Worm (Caenorhabditis elegans): Measurements from ENCODE around the gene nlp-26.

Gene nlp-26

ce11 chrV:19611675-19612345, 1.5 kb upstream of the nlp-26 start:
- no peak for TF ChIP-seq hmg-20 (GFP tag; IDR thresholded peaks at IDR 0.05)
- no peak for TF ChIP-seq F57A8.1 (GFP tag; optimal IDR thresholded peaks at IDR 0.05)
- no peak for TF ChIP-seq egrh-3 (GFP tag; IDR thresholded peaks at IDR 0.05)
- TF ChIP-seq ceh-100 (GFP tag; IDR thresholded peaks at IDR 0.05), result no peak
- TF ChIP-seq ztf-3 (GFP tag; optimal IDR thresholded peaks at IDR 0.05), result no peak
- TF ChIP-seq F37B4.10 (GFP tag; IDR thresholded peaks at IDR 0.05), result no peak
- no peak for TF ChIP-seq D2030.7 (GFP tag; IDR thresholded peaks at IDR 0.05)
- no peak for TF ChIP-seq snpc-1.1 (tag; optimal IDR thresholded peaks at IDR 0.05; ENCODE audit: insufficient read depth)
- TF ChIP-seq ceh-91 (GFP tag; IDR thresholded peaks at IDR 0.05), result no peak
- no peak for TF ChIP-seq F10E7.11 (tag; optimal IDR thresholded peaks at IDR 0.05)
- no peak for TF ChIP-seq hrde-1 (tag; optimal IDR thresholded peaks at IDR 0.05; ENCODE audit: borderline replicate concordance)
- TF ChIP-seq zim-3 (tag; optimal IDR thresholded peaks at IDR 0.05), result no peak
- no peak for TF ChIP-seq tlf-1 (GFP tag; optimal IDR thresholded peaks at IDR 0.05)
- TF ChIP-seq hlh-12 (tag; optimal IDR thresholded peaks at IDR 0.05), result no peak
- no peak for TF ChIP-seq lin-54 (GFP tag; optimal IDR thresholded peaks at IDR 0.05)
- TF ChIP-seq ceh-79 (tag; optimal IDR thresholded peaks at IDR 0.05), result no peak
- TF ChIP-seq somi-1 (GFP tag; optimal IDR thresholded peaks at IDR 0.05), result peak; percentile 5
- no peak for TF ChIP-seq ztf-28 (GFP tag; IDR thresholded peaks at IDR 0.05)
- TF ChIP-seq tbp1 (GFP tag; optimal IDR thresholded peaks at IDR 0.05), result no peak
- TF ChIP-seq ceh-58 (GFP tag; IDR thresholded peaks at IDR 0.05), result no peak
- no peak for TF ChIP-seq him-1 (tag; optimal IDR thresholded peaks at IDR 0.05)
- no peak for TF ChIP-seq lsl-1 (GFP tag; optimal IDR thresholded peaks at IDR 0.05)
- peak; percentile 49; the same call in 1 of the 2 replicates for TF ChIP-seq madf-3 (GFP tag; IDR thresholded peaks at IDR 0.05)
- no peak for TF ChIP-seq ama-1 (optimal IDR thresholded peaks at IDR 0.05)
- TF ChIP-seq ama-1 (GFP tag; optimal IDR thresholded peaks at IDR 0.05), result no peak
- TF ChIP-seq lin-40 (tag; optimal IDR thresholded peaks at IDR 0.05), result peak; percentile 19
- TF ChIP-seq Y67H2A.10 (GFP tag; conservative IDR thresholded peaks at IDR 0.05), result no peak
- TF ChIP-seq aptf-2 (GFP tag; conservative IDR thresholded peaks at IDR 0.05), result no peak
- no peak for TF ChIP-seq B0035.1 (tag; optimal IDR thresholded peaks at IDR 0.05)
- TF ChIP-seq cebp-2 (GFP tag; IDR thresholded peaks at IDR 0.05), result no peak
- no peak for TF ChIP-seq Y53G8AR.9 (GFP tag; conservative IDR thresholded peaks at IDR 0.05)
- TF ChIP-seq efl-1 (GFP tag; optimal IDR thresholded peaks at IDR 0.05), result no peak
- TF ChIP-seq B0261.1 (tag; optimal IDR thresholded peaks at IDR 0.05), result no peak
- TF ChIP-seq ZK185.1 (tag; optimal IDR thresholded peaks at IDR 0.05; ENCODE audit: poor library complexity, severe bottlenecking), result no peak
- TF ChIP-seq Y56A3A.18 (GFP tag; IDR thresholded peaks at IDR 0.05), result no peak
- 0 out of 2 replicates have a peak, but pooled peaks have one; percentile 31 for TF ChIP-seq madf-6 (GFP tag; IDR thresholded peaks at IDR 0.05)
- TF ChIP-seq ekl-4 (GFP tag; IDR thresholded peaks at IDR 0.05), result no peak
- TF ChIP-seq tbx-9 (tag; optimal IDR thresholded peaks at IDR 0.05; ENCODE audit: borderline replicate concordance), result no peak
- no peak for TF ChIP-seq ets-4 (GFP tag; optimal IDR thresholded peaks at IDR 0.05)
- no peak for TF ChIP-seq ccch-3 (GFP tag; optimal IDR thresholded peaks at IDR 0.05)
- TF ChIP-seq egl-18 (GFP tag; IDR thresholded peaks at IDR 0.05), result no peak
- no peak for TF ChIP-seq hlh-26 (GFP tag; conservative IDR thresholded peaks at IDR 0.05)
- TF ChIP-seq lin-26 (GFP tag; IDR thresholded peaks at IDR 0.05), result no peak
- TF ChIP-seq Y79H2A.3 (GFP tag; conservative IDR thresholded peaks at IDR 0.05), result no peak
- TF ChIP-seq pha-4 (tag; optimal IDR thresholded peaks at IDR 0.05), result no peak
- no peak for TF ChIP-seq sdz-38 (tag; optimal IDR thresholded peaks at IDR 0.05)
- no peak for TF ChIP-seq attf-5 (GFP tag; optimal IDR thresholded peaks at IDR 0.05)
- TF ChIP-seq hsf-1 (GFP tag; IDR thresholded peaks at IDR 0.05), result no peak
- no peak for TF ChIP-seq chd-7 (tag; optimal IDR thresholded peaks at IDR 0.05)

Measured in whole organism, young adult.